Fruit fly (Drosophila melanogaster) Kc167 (cell line): ENCODE results near the gene sesB.

Experiments used
- Myc ChIP-seq: fragments of >200 bp; optimal IDR thresholded peaks from 2 replicates; lab custom pipeline; 2017; ENCODE audit warnings: missing external identifiers
- Sin3A ChIP-seq: fragments of >200 bp; optimal IDR thresholded peaks from 2 replicates; lab custom pipeline; 2018; ENCODE audit warnings: missing external identifiers
- h ChIP-seq: fragments of >200 bp; optimal IDR thresholded peaks from 3 replicates; lab custom pipeline; 2018; ENCODE audit warnings: missing external identifiers
- psq ChIP-seq: fragments of >200 bp; optimal IDR thresholded peaks from 2 replicates; lab custom pipeline; 2017; ENCODE audit warnings: missing external identifiers
- ttk ChIP-seq: sonication (Bioruptor generic); optimal IDR thresholded peaks from 2 replicates; lab custom pipeline; 2017; ENCODE audit warnings: missing external identifiers

dm6 chrX:10773562-10773961, 13.2 kb downstream of the sesB start:
- TF ChIP-seq h (no peak), Sin3A (lab: Kevin White, UChicago) (no peak), ttk (lab: Kevin White, UChicago) (no peak), Myc (no peak), psq (lab: Kevin White, UChicago) (no peak)
